Worm (Caenorhabditis elegans): Measurements from ENCODE around the gene sdz-27.
"Not testable (repeated sequence)": the region's sequence is repeated elsewhere in the genome, so short reads cannot be mapped to it uniquely, and the experiment has no call there.

DNA sequence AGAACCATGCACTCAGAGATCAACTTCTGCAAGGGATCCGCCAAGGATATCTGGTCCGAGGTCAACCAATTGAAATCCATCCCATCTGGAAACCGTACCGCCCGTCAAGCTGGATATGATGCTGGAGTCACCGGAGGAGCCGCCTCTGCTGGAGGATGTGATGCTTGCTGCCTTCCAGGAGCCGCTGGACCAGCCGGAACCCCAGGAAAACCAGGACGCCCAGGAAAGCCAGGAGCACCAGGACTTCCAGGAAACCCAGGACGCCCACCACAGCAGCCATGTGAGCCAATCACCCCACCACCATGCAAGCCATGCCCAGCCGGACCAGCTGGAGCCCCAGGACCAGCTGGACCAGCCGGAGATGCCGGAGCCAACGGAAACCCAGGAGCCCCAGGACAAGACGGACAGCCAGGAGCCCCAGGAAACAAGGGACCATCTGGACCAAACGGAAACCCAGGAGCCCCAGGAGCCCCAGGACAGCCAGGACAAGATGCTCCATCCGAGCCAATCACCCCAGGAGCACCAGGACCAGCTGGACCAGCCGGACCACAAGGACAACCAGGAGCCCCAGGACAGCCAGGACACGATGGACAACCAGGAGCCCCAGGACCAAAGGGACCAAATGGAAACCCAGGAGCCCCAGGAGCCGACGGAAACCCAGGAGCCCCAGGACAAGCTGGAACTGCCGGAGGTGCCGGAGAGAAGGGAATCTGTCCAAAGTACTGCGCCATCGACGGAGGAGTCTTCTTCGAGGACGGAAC lies 39.1 kb downstream of the sdz-27 start:
- TF ChIP-seq nhr-12 (tag; optimal IDR thresholded peaks at IDR 0.05); unc-39 (tag; optimal IDR thresholded peaks at IDR 0.05); nhr-76 (tag; optimal IDR thresholded peaks at IDR 0.05); egl-27 (tag; optimal IDR thresholded peaks at IDR 0.05); zag-1 (tag; optimal IDR thresholded peaks at IDR 0.05); hmg-11 (tag; optimal IDR thresholded peaks at IDR 0.05); unc-62 (GFP tag; optimal IDR thresholded peaks at IDR 0.05); lin-39 (tag; optimal IDR thresholded peaks at IDR 0.05): not testable (repeated sequence)

Data from whole organism, L3 larva.